Worm (Caenorhabditis elegans) whole organism, L1 larva: ENCODE measurements around the gene amx-1.

Experiments
- C04F5.9 ChIP-seq: sonication (generic microtip); optimal IDR thresholded peaks from 2 replicates; lab custom pipeline; 2016; ENCODE audit warnings: missing genetic modification characterization, missing compliant biosample characterization
- C34B4.2 ChIP-seq: sonication (generic microtip); optimal IDR thresholded peaks from 2 replicates; lab custom pipeline; 2017; ENCODE audit warnings: mild to moderate bottlenecking, missing genetic modification characterization, missing compliant biosample characterization
- F16B12.6 ChIP-seq: fragments of 150-350 bp; optimal IDR thresholded peaks from 2 replicates; lab custom pipeline; 2014; ENCODE audit warnings: missing biosample characterization, missing genetic modification characterization
- aha-1 ChIP-seq: fragments of 150-350 bp; optimal IDR thresholded peaks from 2 replicates; lab custom pipeline; 2014; ENCODE audit warnings: missing biosample characterization, missing genetic modification characterization
- aly-2 ChIP-seq: fragments of 150-350 bp; optimal IDR thresholded peaks from 2 replicates; lab custom pipeline; 2014; ENCODE audit warnings: missing biosample characterization, missing genetic modification characterization
- ceh-63 ChIP-seq: fragments of 200-800 bp; sonication (Bioruptor generic); optimal IDR thresholded peaks from 2 replicates; lab custom pipeline; 2018; ENCODE audit warnings: mild to moderate bottlenecking, missing genetic modification characterization, missing compliant biosample characterization
- ceh-8 ChIP-seq: fragments of 200-800 bp; sonication (Bioruptor generic); optimal IDR thresholded peaks from 2 replicates; lab custom pipeline; 2018; ENCODE audit warnings: mild to moderate bottlenecking, missing genetic modification characterization, moderate library complexity, missing compliant biosample characterization
- ceh-88 ChIP-seq: fragments of 200-800 bp; sonication (Bioruptor generic); IDR thresholded peaks from 2 replicates; pipeline ENCODE4 v1.3.6; 2022; ENCODE audit warnings: missing genetic modification characterization, missing compliant biosample characterization
- ceh-90 ChIP-seq: sonication (generic microtip); optimal IDR thresholded peaks from 2 replicates; lab custom pipeline; 2016; ENCODE audit warnings: missing genetic modification characterization, missing compliant biosample characterization
- dpl-1 ChIP-seq, 3 experiments: fragments of 150-350 bp in 2 of 3; sonication (generic microtip) in 1 of 3; optimal IDR thresholded peaks; 2 replicates each; lab custom pipeline; 2014 to 2017; ENCODE audit warnings: missing biosample characterization in 3 of 3, missing genetic modification characterization in 3 of 3, missing genetic modification reagents in 3 of 3
- dsc-1 ChIP-seq: sonication (generic microtip); optimal IDR thresholded peaks from 2 replicates; lab custom pipeline; 2016; ENCODE audit warnings: mild to moderate bottlenecking, missing genetic modification characterization, missing compliant biosample characterization
- efl-3 ChIP-seq: fragments of 200-800 bp; sonication (Bioruptor generic); optimal IDR thresholded peaks from 2 replicates; lab custom pipeline; 2018; ENCODE audit warnings: mild to moderate bottlenecking, missing genetic modification characterization, missing compliant biosample characterization
- egl-27 ChIP-seq, 2 experiments: fragments of 150-350 bp in 1 of 2; sonication (generic microtip); optimal IDR thresholded peaks; 3 replicates each; lab custom pipeline; 2017 to 2018; ENCODE audit warnings: missing biosample characterization in 2 of 2, missing genetic modification characterization in 2 of 2, missing genetic modification reagents in 2 of 2
- fkh-10 ChIP-seq: sonication (generic microtip); optimal IDR thresholded peaks from 2 replicates; lab custom pipeline; 2017; ENCODE audit warnings: missing biosample characterization, missing genetic modification reagents, missing genetic modification characterization
- fkh-4 ChIP-seq: sonication (generic microtip); optimal IDR thresholded peaks from 2 replicates; lab custom pipeline; 2016; ENCODE audit warnings: missing compliant biosample characterization, missing genetic modification characterization, borderline replicate concordance
- fos-1 ChIP-seq: fragments of 150-350 bp; optimal IDR thresholded peaks from 2 replicates; lab custom pipeline; 2014; ENCODE audit warnings: missing biosample characterization, missing genetic modification characterization
- grh-1 ChIP-seq: fragments of 200-800 bp; sonication (Bioruptor generic); IDR thresholded peaks from 2 replicates; pipeline ENCODE4 v1.3.6; 2022; ENCODE audit warnings: missing genetic modification reagents, missing genetic modification characterization, missing compliant biosample characterization
- hlh-4 ChIP-seq: sonication (generic microtip); optimal IDR thresholded peaks from 2 replicates; lab custom pipeline; 2016; ENCODE audit warnings: mild to moderate bottlenecking, missing genetic modification characterization, missing compliant biosample characterization
- hpl-2 ChIP-seq: fragments of 150-350 bp; optimal IDR thresholded peaks from 2 replicates; lab custom pipeline; 2014; ENCODE audit warnings: missing biosample characterization, missing genetic modification reagents, missing genetic modification characterization
- irx-1 ChIP-seq: sonication (generic microtip); optimal IDR thresholded peaks from 2 replicates; lab custom pipeline; 2016; ENCODE audit warnings: missing genetic modification characterization, missing compliant biosample characterization
- isw-1 ChIP-seq: fragments of 200-800 bp; sonication (Bioruptor generic); IDR thresholded peaks from 2 replicates; pipeline ENCODE4 v1.3.6; 2022; ENCODE audit warnings: missing genetic modification characterization, missing compliant biosample characterization
- jun-1 ChIP-seq: fragments of 150-350 bp; optimal IDR thresholded peaks from 2 replicates; lab custom pipeline; 2014; ENCODE audit warnings: missing biosample characterization, missing genetic modification reagents, missing genetic modification characterization
- lin-35 ChIP-seq, 2 experiments: fragments of 150-350 bp; optimal IDR thresholded peaks; 2 replicates each; lab custom pipeline; 2014; ENCODE audit warnings: missing biosample characterization in 2 of 2, missing genetic modification characterization in 2 of 2, missing genetic modification reagents in 2 of 2
- lin-39 ChIP-seq: fragments of 150-350 bp; optimal IDR thresholded peaks from 2 replicates; lab custom pipeline; 2014; ENCODE audit warnings: missing biosample characterization, missing genetic modification reagents, missing genetic modification characterization
- lir-3 ChIP-seq: sonication (generic microtip); optimal IDR thresholded peaks from 2 replicates; lab custom pipeline; 2016; ENCODE audit warnings: mild to moderate bottlenecking, missing genetic modification characterization, moderate library complexity, missing compliant biosample characterization; ENCODE audit not compliant: poor library complexity
- lsy-2 ChIP-seq, 2 experiments: fragments of 150-350 bp; optimal IDR thresholded peaks; 2 replicates each; lab custom pipeline; 2014; ENCODE audit warnings: missing biosample characterization in 2 of 2, missing genetic modification characterization in 2 of 2
- mdl-1 ChIP-seq, 2 experiments: fragments of 150-350 bp; optimal IDR thresholded peaks; 2 replicates each; lab custom pipeline; 2014 to 2017; ENCODE audit warnings: missing biosample characterization in 2 of 2, missing genetic modification characterization in 2 of 2, inconsistent platforms in 1 of 2
- mep-1 ChIP-seq: fragments of 150-350 bp; optimal IDR thresholded peaks from 2 replicates; lab custom pipeline; 2014; ENCODE audit warnings: missing biosample characterization, missing genetic modification characterization
- nhr-11 ChIP-seq: fragments of 150-350 bp; optimal IDR thresholded peaks from 2 replicates; lab custom pipeline; 2014; ENCODE audit warnings: missing biosample characterization, missing genetic modification characterization
- nhr-19 ChIP-seq: fragments of 200-800 bp; sonication (Bioruptor generic); conservative IDR thresholded peaks from 2 replicates; pipeline ENCODE4 v1.3.6; 2022; ENCODE audit warnings: missing genetic modification characterization, missing compliant biosample characterization
- nhr-28 ChIP-seq: fragments of 150-350 bp; optimal IDR thresholded peaks from 2 replicates; lab custom pipeline; 2014; ENCODE audit warnings: missing biosample characterization, missing genetic modification characterization
- nhr-71 ChIP-seq: sonication (generic microtip); optimal IDR thresholded peaks from 2 replicates; lab custom pipeline; 2016; ENCODE audit warnings: mild to moderate bottlenecking, missing genetic modification characterization, moderate library complexity, missing compliant biosample characterization
- nhr-77 ChIP-seq: fragments of 150-350 bp; optimal IDR thresholded peaks from 2 replicates; lab custom pipeline; 2014; ENCODE audit warnings: missing biosample characterization, missing genetic modification characterization
- nhr-84 ChIP-seq: sonication (generic microtip); optimal IDR thresholded peaks from 2 replicates; lab custom pipeline; 2017; ENCODE audit warnings: missing biosample characterization, missing genetic modification characterization
- nhr-90 ChIP-seq: sonication (generic microtip); optimal IDR thresholded peaks from 2 replicates; lab custom pipeline; 2016; ENCODE audit warnings: mild to moderate bottlenecking, missing genetic modification characterization, missing compliant biosample characterization; ENCODE audit not compliant: poor library complexity
- pag-3 ChIP-seq: sonication (generic microtip); optimal IDR thresholded peaks from 2 replicates; lab custom pipeline; 2017; ENCODE audit warnings: missing genetic modification characterization, mild to moderate bottlenecking, missing compliant biosample characterization, antibody characterized with exemption, borderline replicate concordance; ENCODE audit not compliant: insufficient read depth
- rnt-1 ChIP-seq: sonication (generic microtip); optimal IDR thresholded peaks from 2 replicates; lab custom pipeline; 2016; ENCODE audit warnings: mild to moderate bottlenecking, missing genetic modification characterization, moderate library complexity, missing compliant biosample characterization
- skn-1 ChIP-seq: fragments of 150-350 bp; optimal IDR thresholded peaks from 2 replicates; lab custom pipeline; 2014; ENCODE audit warnings: missing biosample characterization, missing genetic modification characterization
- snpc-4 ChIP-seq: fragments of 150-350 bp; optimal IDR thresholded peaks from 2 replicates; lab custom pipeline; 2014; ENCODE audit warnings: missing biosample characterization, missing genetic modification characterization
- snu-23 ChIP-seq: sonication (generic microtip); optimal IDR thresholded peaks from 2 replicates; lab custom pipeline; 2016; ENCODE audit warnings: missing genetic modification characterization, missing compliant biosample characterization
- sox-4 ChIP-seq: sonication (generic microtip); optimal IDR thresholded peaks from 2 replicates; lab custom pipeline; 2016; ENCODE audit warnings: missing genetic modification characterization, missing compliant biosample characterization
- sptf-1 ChIP-seq: fragments of 150-350 bp; optimal IDR thresholded peaks from 2 replicates; lab custom pipeline; 2014; ENCODE audit warnings: missing biosample characterization, missing genetic modification characterization
- sup-37 ChIP-seq: fragments of 200-800 bp; sonication (Bioruptor generic); optimal IDR thresholded peaks from 2 replicates; lab custom pipeline; 2018; ENCODE audit warnings: mild to moderate bottlenecking, missing genetic modification characterization, missing compliant biosample characterization
- swsn-7 ChIP-seq: sonication (generic microtip); optimal IDR thresholded peaks from 2 replicates; lab custom pipeline; 2016; ENCODE audit warnings: missing genetic modification characterization, missing compliant biosample characterization
- tbx-2 ChIP-seq: sonication (generic microtip); optimal IDR thresholded peaks from 2 replicates; lab custom pipeline; 2016; ENCODE audit warnings: missing genetic modification characterization, missing compliant biosample characterization
- unc-130 ChIP-seq: fragments of 150-350 bp; optimal IDR thresholded peaks from 2 replicates; lab custom pipeline; 2017; ENCODE audit warnings: missing biosample characterization, missing genetic modification characterization, inconsistent platforms
- unc-30 ChIP-seq: sonication (generic microtip); optimal IDR thresholded peaks from 2 replicates; lab custom pipeline; 2017; ENCODE audit warnings: missing biosample characterization, missing genetic modification characterization
- unc-62 ChIP-seq: fragments of 150-350 bp; optimal IDR thresholded peaks from 2 replicates; lab custom pipeline; 2014; ENCODE audit warnings: missing biosample characterization, missing genetic modification reagents, missing genetic modification characterization
- unc-98 ChIP-seq: fragments of 200-800 bp; sonication (Bioruptor generic); IDR thresholded peaks from 2 replicates; pipeline ENCODE4 v1.3.6; 2022; ENCODE audit warnings: missing genetic modification characterization, missing compliant biosample characterization
- vab-15 ChIP-seq: sonication (generic microtip); optimal IDR thresholded peaks from 2 replicates; lab custom pipeline; 2017; ENCODE audit warnings: missing genotype, mild to moderate bottlenecking, missing genetic modification characterization, missing compliant biosample characterization
- zag-1 ChIP-seq: fragments of 150-350 bp; optimal IDR thresholded peaks from 2 replicates; lab custom pipeline; 2014; ENCODE audit warnings: missing biosample characterization, missing genetic modification characterization
- zip-4 ChIP-seq: fragments of 200-800 bp; sonication (Bioruptor generic); optimal IDR thresholded peaks from 2 replicates; lab custom pipeline; 2018; ENCODE audit warnings: mild to moderate bottlenecking, missing genetic modification characterization, moderate library complexity, missing compliant biosample characterization
- ztf-4 ChIP-seq: fragments of 150-350 bp; optimal IDR thresholded peaks from 2 replicates; lab custom pipeline; 2014; ENCODE audit warnings: missing biosample characterization, missing genetic modification characterization

Gene amx-1

ce11 chrIII:3869292-3869781, 47.1 kb downstream of the amx-1 start:
- TF ChIP-seq aha-1 (tag; lab: Kevin White, UChicago) (no peak), zip-4 (GFP tag; lab: Kevin White, UChicago) (no peak), ceh-90 (tag; lab: Kevin White, UChicago) (no peak), irx-1 (tag; lab: Kevin White, UChicago) (no peak), swsn-7 (no peak), tbx-2 (tag; lab: Kevin White, UChicago) (no peak), nhr-71 (tag; lab: Kevin White, UChicago) (peak; percentile 22), lir-3 (tag; lab: Kevin White, UChicago) (no peak), C04F5.9 (no peak), ceh-63 (GFP tag; lab: Kevin White, UChicago) (no peak), efl-3 (GFP tag; lab: Kevin White, UChicago) (no peak), aly-2 (tag; lab: Kevin White, UChicago) (peak; percentile 67), fkh-4 (tag; lab: Kevin White, UChicago) (no peak), egl-27 (tag; optimal IDR thresholded peaks at IDR 0.05; lab: Kevin White, UChicago) (no peak), lin-39 (tag; lab: Kevin White, UChicago) (no peak), lin-35 (GFP tag; optimal IDR thresholded peaks at IDR 0.05; lab: Kevin White, UChicago) (peak in 1 of 2 experiments; percentile 15), ceh-8 (GFP tag; lab: Kevin White, UChicago) (no peak), zag-1 (tag; lab: Kevin White, UChicago) (no peak), isw-1 (GFP tag; lab: Robert Waterston, UW) (no peak), pag-3 (no peak), sptf-1 (tag; lab: Kevin White, UChicago) (no peak), nhr-11 (tag; lab: Kevin White, UChicago) (peak; percentile 25), F16B12.6 (tag; lab: Kevin White, UChicago) (no peak), skn-1 (tag; lab: Kevin White, UChicago) (no peak), unc-98 (GFP tag; lab: Robert Waterston, UW) (no peak), nhr-77 (tag; lab: Kevin White, UChicago) (peak; percentile 35), unc-62 (GFP tag; lab: Kevin White, UChicago) (no peak), nhr-90 (tag; lab: Kevin White, UChicago) (peak; percentile 17), snpc-4 (no peak), hlh-4 (no peak), grh-1 (GFP tag; lab: Robert Waterston, UW) (no peak), fos-1 (peak; percentile 66), sox-4 (tag; lab: Kevin White, UChicago) (no peak), dpl-1 (GFP tag; optimal IDR thresholded peaks at IDR 0.05; lab: Kevin White, UChicago) (no peak), sup-37 (GFP tag; lab: Kevin White, UChicago) (no peak), mdl-1 (tag; optimal IDR thresholded peaks at IDR 0.05; lab: Kevin White, UChicago) (no peak), ztf-4 (no peak), jun-1 (no peak), nhr-84 (tag; lab: Kevin White, UChicago) (no peak), lsy-2 (tag; optimal IDR thresholded peaks at IDR 0.05; lab: Kevin White, UChicago) (peak in 1 of 2 experiments; percentile 67), dsc-1 (tag; lab: Kevin White, UChicago) (peak; percentile 23), fkh-10 (GFP tag; lab: Kevin White, UChicago) (no peak), mep-1 (tag; lab: Kevin White, UChicago) (no peak), nhr-19 (peak; percentile 20; the same call in 1 of the 2 replicates), hpl-2 (peak; percentile 44), rnt-1 (tag; lab: Kevin White, UChicago) (no peak), ceh-88 (no peak), unc-130 (tag; lab: Kevin White, UChicago) (no peak), nhr-28 (tag; lab: Kevin White, UChicago) (no peak), snu-23 (GFP tag; lab: Kevin White, UChicago) (peak; percentile 8), C34B4.2 (tag; lab: Kevin White, UChicago) (no peak), unc-30 (tag; lab: Kevin White, UChicago) (no peak), vab-15 (no peak)
